Worm (Caenorhabditis elegans): Measurements from ENCODE around the gene exc-6.

DNA sequence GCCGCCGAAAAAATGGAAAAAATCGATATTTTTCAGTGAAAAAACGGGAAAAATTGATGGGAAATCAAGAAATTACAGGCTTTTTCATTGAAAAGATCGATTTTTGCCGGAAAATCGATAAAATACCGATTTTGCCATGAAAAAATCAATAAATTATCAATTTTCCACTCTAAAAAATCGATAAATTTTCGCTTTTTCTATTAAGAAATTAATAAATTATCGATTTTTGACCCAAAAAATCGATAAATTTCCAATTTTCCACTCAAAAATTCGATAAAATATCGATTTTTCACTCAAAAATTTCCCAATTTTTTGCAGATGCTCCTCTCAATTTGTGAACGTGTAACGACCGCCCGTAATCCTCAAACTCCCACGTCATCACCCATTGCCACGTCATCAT, 8.6 kb upstream of the exc-6 start:
- TF ChIP-seq ztf-16 (tag; optimal IDR thresholded peaks at IDR 0.05) (no peak), tbx-7 (tag; optimal IDR thresholded peaks at IDR 0.05) (no peak), elt-2 (tag; optimal IDR thresholded peaks at IDR 0.05) (no peak), madf-2 (tag; optimal IDR thresholded peaks at IDR 0.05) (no peak)
